6 worm cellular contexts compared by ENCODE assay signal in the genomic region with DNA sequence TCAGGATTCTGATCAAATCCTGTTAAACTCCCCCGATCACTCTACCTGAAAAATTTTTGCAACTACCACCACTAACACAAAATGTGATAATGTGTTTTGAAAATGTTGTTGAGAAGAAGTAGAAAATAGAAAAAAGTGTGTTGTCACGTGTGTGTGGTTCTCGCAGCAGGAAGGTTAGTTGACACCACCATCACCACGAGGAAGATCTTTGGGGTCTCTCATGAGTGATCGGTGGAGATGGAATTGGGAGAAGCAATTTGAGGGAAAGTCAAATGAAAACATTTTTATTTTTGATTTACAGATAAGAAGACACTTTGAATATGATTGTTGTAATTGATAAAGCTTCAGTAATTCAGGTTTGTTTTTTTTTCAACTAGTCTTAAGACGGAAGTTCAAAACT.
TF ChIP-seq lines count a peak whose summit lies in the region.

No protein-coding gene starts in this region.

TF ChIP-seq in whole organism, L1 larva, 84 proteins besides CTCF, POLR2A, EP300 and RAD21 (continues in another document):
- TF ChIP-seq dpl-1 (GFP tag; optimal IDR thresholded peaks at IDR 0.05; lab: Kevin White, UChicago) (peak in 1 of 3 experiments; percentile 25), swsn-7 (tag; optimal IDR thresholded peaks at IDR 0.05; lab: Kevin White, UChicago) (peak; percentile 6), lin-13 (GFP tag; optimal IDR thresholded peaks at IDR 0.05; lab: Kevin White, UChicago) (peak; percentile 44), lin-14 (GFP tag; optimal IDR thresholded peaks at IDR 0.05; lab: Kevin White, UChicago) (peak; percentile 83), nhr-90 (tag; optimal IDR thresholded peaks at IDR 0.05; lab: Kevin White, UChicago; ENCODE audit: poor library complexity) (peak; percentile 66), unc-98 (GFP tag; IDR thresholded peaks at IDR 0.05; lab: Robert Waterston, UW) (no peak), hlh-17 (GFP tag; optimal IDR thresholded peaks at IDR 0.05; lab: Kevin White, UChicago; ENCODE audit: borderline replicate concordance) (no peak), snu-23 (GFP tag; optimal IDR thresholded peaks at IDR 0.05; lab: Kevin White, UChicago) (peak; percentile 84), nhr-47 (tag; optimal IDR thresholded peaks at IDR 0.05; lab: Kevin White, UChicago) (peak; percentile 11), efl-1 (optimal IDR thresholded peaks at IDR 0.05; lab: Kevin White, UChicago) (no peak), efl-1 (GFP tag; optimal IDR thresholded peaks at IDR 0.05 in 1 of 2; lab: Kevin White, UChicago) (peak in 1 of 2 experiments; percentile 90), xbp-1 (tag; optimal IDR thresholded peaks at IDR 0.05; lab: Kevin White, UChicago) (peak; percentile 21), mep-1 (tag; optimal IDR thresholded peaks at IDR 0.05; lab: Kevin White, UChicago) (peak; percentile 24)

TF ChIP-seq in whole organism, L2 larva, 48 proteins besides CTCF, POLR2A, EP300 and RAD21 (continues in another document):
- TF ChIP-seq lin-13 (GFP tag; optimal IDR thresholded peaks at IDR 0.05; lab: Kevin White, UChicago) (peak; percentile 9), nhr-11 (tag; optimal IDR thresholded peaks at IDR 0.05; lab: Kevin White, UChicago) (no peak), crh-2 (tag; optimal IDR thresholded peaks at IDR 0.05; lab: Kevin White, UChicago) (peak; percentile 75), aly-2 (tag; optimal IDR thresholded peaks at IDR 0.05; lab: Kevin White, UChicago) (no peak), ztf-4 (tag; optimal IDR thresholded peaks at IDR 0.05; lab: Kevin White, UChicago) (peak; percentile 72), zag-1 (tag; optimal IDR thresholded peaks at IDR 0.05; lab: Kevin White, UChicago) (no peak), C34F6.9 (tag; optimal IDR thresholded peaks at IDR 0.05; lab: Kevin White, UChicago) (peak; percentile 36), ceh-82 (tag; optimal IDR thresholded peaks at IDR 0.05; lab: Kevin White, UChicago) (no peak), sma-9 (GFP tag; optimal IDR thresholded peaks at IDR 0.05; lab: Kevin White, UChicago) (peak; percentile 87), sma-9 (tag; optimal IDR thresholded peaks at IDR 0.05; lab: Kevin White, UChicago) (no peak), blmp-1 (tag; optimal IDR thresholded peaks at IDR 0.05; lab: Kevin White, UChicago; ENCODE audit: insufficient read depth) (peak; percentile 68), nhr-25 (tag; optimal IDR thresholded peaks at IDR 0.05; lab: Kevin White, UChicago) (peak; percentile 86), mdl-1 (tag; optimal IDR thresholded peaks at IDR 0.05; lab: Kevin White, UChicago) (peak; percentile 3 to 70), sem-4 (tag; optimal IDR thresholded peaks at IDR 0.05; lab: Kevin White, UChicago) (peak; percentile 72), ceh-16 (tag; optimal IDR thresholded peaks at IDR 0.05; lab: Kevin White, UChicago) (no peak)

TF ChIP-seq in whole organism, L3 larva, 47 proteins besides CTCF, POLR2A, EP300 and RAD21 (continues in another document):
- TF ChIP-seq nhr-67 (tag; optimal IDR thresholded peaks at IDR 0.05; lab: Kevin White, UChicago): no peak
- TF ChIP-seq unc-62 (GFP tag; optimal IDR thresholded peaks at IDR 0.05; lab: Kevin White, UChicago): no peak
- peak; percentile 83 for TF ChIP-seq elt-1 (tag; optimal IDR thresholded peaks at IDR 0.05; lab: Kevin White, UChicago)
- peak; percentile 69 for TF ChIP-seq nhr-25 (tag; optimal IDR thresholded peaks at IDR 0.05; lab: Kevin White, UChicago)
- peak; percentile 40 for TF ChIP-seq mdl-1 (tag; optimal IDR thresholded peaks at IDR 0.05; lab: Kevin White, UChicago)
- no peak for TF ChIP-seq elt-3 (tag; optimal IDR thresholded peaks at IDR 0.05; lab: Kevin White, UChicago)
- TF ChIP-seq nhr-11 (tag; optimal IDR thresholded peaks at IDR 0.05; lab: Kevin White, UChicago): peak; percentile 79
- peak; percentile 77 for TF ChIP-seq nhr-23 (tag; optimal IDR thresholded peaks at IDR 0.05; lab: Kevin White, UChicago)
- no peak for TF ChIP-seq nhr-77 (tag; optimal IDR thresholded peaks at IDR 0.05; lab: Kevin White, UChicago)
- no peak for TF ChIP-seq egl-27 (tag; optimal IDR thresholded peaks at IDR 0.05; lab: Kevin White, UChicago)
- TF ChIP-seq unc-39 (tag; optimal IDR thresholded peaks at IDR 0.05; lab: Kevin White, UChicago): no peak
- no peak for TF ChIP-seq ztf-4 (tag; optimal IDR thresholded peaks at IDR 0.05; lab: Kevin White, UChicago)
- TF ChIP-seq lin-39 (tag; optimal IDR thresholded peaks at IDR 0.05; lab: Kevin White, UChicago): no peak
- TF ChIP-seq ztf-11 (tag; optimal IDR thresholded peaks at IDR 0.05; lab: Kevin White, UChicago): no peak
- TF ChIP-seq mml-1 (tag; optimal IDR thresholded peaks at IDR 0.05; lab: Kevin White, UChicago): no peak
- TF ChIP-seq hmg-11 (tag; optimal IDR thresholded peaks at IDR 0.05; lab: Kevin White, UChicago): no peak

TF ChIP-seq in whole organism, L4 larva, 104 proteins besides CTCF, POLR2A, EP300 and RAD21 (continues in another document):
- peak; percentile 49 for TF ChIP-seq mep-1 (tag; optimal IDR thresholded peaks at IDR 0.05; lab: Kevin White, UChicago)
- TF ChIP-seq mes-2 (tag; optimal IDR thresholded peaks at IDR 0.05; lab: Kevin White, UChicago; ENCODE audit: poor library complexity, severe bottlenecking): no peak
- TF ChIP-seq dve-1 (tag; optimal IDR thresholded peaks at IDR 0.05; lab: Kevin White, UChicago; ENCODE audit: insufficient read depth): peak; percentile 79
- TF ChIP-seq ama-1 (optimal IDR thresholded peaks at IDR 0.05; lab: Kevin White, UChicago): no peak
- TF ChIP-seq set-16 (GFP tag; IDR thresholded peaks at IDR 0.05; lab: Robert Waterston, UW): no peak
- no peak for TF ChIP-seq nhr-6 (tag; optimal IDR thresholded peaks at IDR 0.05; lab: Kevin White, UChicago)
- TF ChIP-seq lsy-2 (tag; optimal IDR thresholded peaks at IDR 0.05; lab: Kevin White, UChicago): peak; percentile 18 to 61
- peak; percentile 77 for TF ChIP-seq hlh-11 (tag; optimal IDR thresholded peaks at IDR 0.05; lab: Kevin White, UChicago)
- TF ChIP-seq spr-3 (GFP tag; optimal IDR thresholded peaks at IDR 0.05; lab: Kevin White, UChicago): no peak
- peak in 1 of 2 experiments; percentile 54 for TF ChIP-seq unc-62 (GFP tag; optimal IDR thresholded peaks at IDR 0.05 in 1 of 2; lab: Kevin White, UChicago)
- TF ChIP-seq unc-62 (tag; optimal IDR thresholded peaks at IDR 0.05; lab: Kevin White, UChicago): no peak
- no peak for TF ChIP-seq nhr-237 (tag; optimal IDR thresholded peaks at IDR 0.05; lab: Kevin White, UChicago)
- no peak for TF ChIP-seq D1046.2 (GFP tag; IDR thresholded peaks at IDR 0.05; lab: Robert Waterston, UW)
- TF ChIP-seq hlh-30 (tag; optimal IDR thresholded peaks at IDR 0.05; lab: Kevin White, UChicago; ENCODE audit: insufficient read depth): peak; percentile 96
- TF ChIP-seq nhr-28 (tag; optimal IDR thresholded peaks at IDR 0.05; lab: Kevin White, UChicago): peak; percentile 66

TF ChIP-seq in whole organism, late embryonic, 69 proteins besides CTCF, POLR2A, EP300 and RAD21:
- TF ChIP-seq mec-3 (tag; optimal IDR thresholded peaks at IDR 0.05; lab: Kevin White, UChicago; ENCODE audit: borderline replicate concordance): no peak
- peak; percentile 40 for TF ChIP-seq hlh-30 (tag; optimal IDR thresholded peaks at IDR 0.05; lab: Kevin White, UChicago; ENCODE audit: insufficient read depth)

TF ChIP-seq in whole organism, young adult, 124 proteins besides CTCF, POLR2A, EP300 and RAD21:
- TF ChIP-seq cebp-1 (GFP tag; IDR thresholded peaks at IDR 0.05; lab: Robert Waterston, UW): 0 out of 2 replicates have a peak, but pooled peaks have one; percentile 14
- peak; percentile 47 for TF ChIP-seq cebp-1 (tag; optimal IDR thresholded peaks at IDR 0.05; lab: Kevin White, UChicago)
- no peak for TF ChIP-seq ceh-91 (GFP tag; IDR thresholded peaks at IDR 0.05; lab: Robert Waterston, UW)
- TF ChIP-seq unc-62 (GFP tag; optimal IDR thresholded peaks at IDR 0.05; lab: Kevin White, UChicago): peak; percentile 39
- peak; percentile 29 for TF ChIP-seq pha-4 (tag; optimal IDR thresholded peaks at IDR 0.05; lab: Kevin White, UChicago)
- no peak for TF ChIP-seq dpl-1 (GFP tag; optimal IDR thresholded peaks at IDR 0.05; lab: Kevin White, UChicago)
- TF ChIP-seq Y56A3A.18 (GFP tag; IDR thresholded peaks at IDR 0.05; lab: Robert Waterston, UW): no peak
- no peak for TF ChIP-seq F57A8.1 (GFP tag; optimal IDR thresholded peaks at IDR 0.05; lab: Kevin White, UChicago)
- TF ChIP-seq nfya-2 (GFP tag; IDR thresholded peaks at IDR 0.05; lab: Robert Waterston, UW): no peak
- no peak for TF ChIP-seq ceh-27 (GFP tag; optimal IDR thresholded peaks at IDR 0.05; lab: Kevin White, UChicago)
- peak; percentile 14 for TF ChIP-seq tbp1 (GFP tag; optimal IDR thresholded peaks at IDR 0.05; lab: Kevin White, UChicago)
- TF ChIP-seq K12H6.12 (tag; optimal IDR thresholded peaks at IDR 0.05; lab: Kevin White, UChicago): no peak
- TF ChIP-seq dox-1 (GFP tag; IDR thresholded peaks at IDR 0.05; lab: Robert Waterston, UW): no peak
- TF ChIP-seq attf-5 (GFP tag; optimal IDR thresholded peaks at IDR 0.05; lab: Kevin White, UChicago): peak; percentile 22
- TF ChIP-seq lin-35 (GFP tag; optimal IDR thresholded peaks at IDR 0.05; lab: Kevin White, UChicago): peak in 1 of 3 experiments; percentile 27
- TF ChIP-seq snpc-4 (GFP tag; optimal IDR thresholded peaks at IDR 0.05; lab: Kevin White, UChicago): no peak
- TF ChIP-seq snpc-4 (tag; optimal IDR thresholded peaks at IDR 0.05; lab: Kevin White, UChicago): no peak
